Worm (Caenorhabditis elegans) whole organism, L1 larva: Measurements from ENCODE around the gene C33F10.4.

ENCODE experiments used
- C04F5.9 ChIP-seq: sonication (generic microtip); optimal IDR thresholded peaks from 2 replicates; lab custom pipeline; 2016; ENCODE audit warnings: missing genetic modification characterization, missing compliant biosample characterization
- C16A3.4 ChIP-seq: fragments of 150-350 bp; optimal IDR thresholded peaks from 2 replicates; lab custom pipeline; 2014; ENCODE audit warnings: missing biosample characterization, missing genetic modification characterization
- C34B4.2 ChIP-seq: sonication (generic microtip); optimal IDR thresholded peaks from 2 replicates; lab custom pipeline; 2017; ENCODE audit warnings: mild to moderate bottlenecking, missing genetic modification characterization, missing compliant biosample characterization
- Y116A8C.19 ChIP-seq: sonication (generic microtip); optimal IDR thresholded peaks from 2 replicates; lab custom pipeline; 2016; ENCODE audit warnings: missing compliant biosample characterization, missing genetic modification characterization, borderline replicate concordance
- aha-1 ChIP-seq: fragments of 150-350 bp; optimal IDR thresholded peaks from 2 replicates; lab custom pipeline; 2014; ENCODE audit warnings: missing biosample characterization, missing genetic modification characterization
- alr-1 ChIP-seq: fragments of 200-800 bp; sonication (Bioruptor generic); optimal IDR thresholded peaks from 2 replicates; lab custom pipeline; 2018; ENCODE audit warnings: borderline replicate concordance, mild to moderate bottlenecking, missing genetic modification characterization, missing compliant biosample characterization
- aly-2 ChIP-seq: fragments of 150-350 bp; optimal IDR thresholded peaks from 2 replicates; lab custom pipeline; 2014; ENCODE audit warnings: missing biosample characterization, missing genetic modification characterization
- ama-1 ChIP-seq: fragments of 150-350 bp; optimal IDR thresholded peaks from 2 replicates; lab custom pipeline; 2014
- blmp-1 ChIP-seq: fragments of 150-350 bp; optimal IDR thresholded peaks from 2 replicates; lab custom pipeline; 2014; ENCODE audit warnings: missing biosample characterization, missing genetic modification characterization
- ceh-63 ChIP-seq: fragments of 200-800 bp; sonication (Bioruptor generic); optimal IDR thresholded peaks from 2 replicates; lab custom pipeline; 2018; ENCODE audit warnings: mild to moderate bottlenecking, missing genetic modification characterization, missing compliant biosample characterization
- ceh-88 ChIP-seq: fragments of 200-800 bp; sonication (Bioruptor generic); IDR thresholded peaks from 2 replicates; pipeline ENCODE4 v1.3.6; 2022; ENCODE audit warnings: missing genetic modification characterization, missing compliant biosample characterization
- ceh-90 ChIP-seq: sonication (generic microtip); optimal IDR thresholded peaks from 2 replicates; lab custom pipeline; 2016; ENCODE audit warnings: missing genetic modification characterization, missing compliant biosample characterization
- dsc-1 ChIP-seq: sonication (generic microtip); optimal IDR thresholded peaks from 2 replicates; lab custom pipeline; 2016; ENCODE audit warnings: mild to moderate bottlenecking, missing genetic modification characterization, missing compliant biosample characterization
- efl-1 ChIP-seq, 4 experiments: fragments of 150-350 bp; optimal IDR thresholded peaks in 3 of 4; peaks in 1 of 4; 1 replicate in 1 of 4; 2 replicates in 3 of 4; lab custom pipeline; 2014; ENCODE audit warnings: missing biosample characterization in 2 of 4, missing genetic modification characterization in 2 of 4, missing genetic modification reagents in 2 of 4
- egl-13 ChIP-seq: sonication (generic microtip); optimal IDR thresholded peaks from 2 replicates; lab custom pipeline; 2016; ENCODE audit warnings: missing genotype, missing genetic modification reagents, missing genetic modification characterization, missing compliant biosample characterization
- elt-2 ChIP-seq: sonication (generic microtip); optimal IDR thresholded peaks from 2 replicates; lab custom pipeline; 2016; ENCODE audit warnings: missing genetic modification characterization, mild to moderate bottlenecking, inconsistent platforms, missing compliant biosample characterization, missing genetic modification reagents
- elt-3 ChIP-seq, 6 experiments: fragments of 150-350 bp in 1 of 6; sonication (generic microtip); optimal IDR thresholded peaks; 2 replicates each; lab custom pipeline; 2017 to 2018; ENCODE audit warnings: missing biosample characterization in 6 of 6, missing genetic modification characterization in 6 of 6, inconsistent platforms in 1 of 6
- hlh-17 ChIP-seq: fragments of 200-800 bp; sonication (Bioruptor generic); optimal IDR thresholded peaks from 2 replicates; lab custom pipeline; 2018; ENCODE audit warnings: missing genetic modification characterization, mild to moderate bottlenecking, missing compliant biosample characterization, moderate library complexity, borderline replicate concordance
- hlh-4 ChIP-seq: sonication (generic microtip); optimal IDR thresholded peaks from 2 replicates; lab custom pipeline; 2016; ENCODE audit warnings: mild to moderate bottlenecking, missing genetic modification characterization, missing compliant biosample characterization
- isw-1 ChIP-seq: fragments of 200-800 bp; sonication (Bioruptor generic); IDR thresholded peaks from 2 replicates; pipeline ENCODE4 v1.3.6; 2022; ENCODE audit warnings: missing genetic modification characterization, missing compliant biosample characterization
- jun-1 ChIP-seq: fragments of 150-350 bp; optimal IDR thresholded peaks from 2 replicates; lab custom pipeline; 2014; ENCODE audit warnings: missing biosample characterization, missing genetic modification reagents, missing genetic modification characterization
- lin-13 ChIP-seq: fragments of 150-350 bp; optimal IDR thresholded peaks from 2 replicates; lab custom pipeline; 2014; ENCODE audit warnings: missing biosample characterization, missing genetic modification reagents, missing genetic modification characterization
- lin-15B ChIP-seq: fragments of 150-350 bp; sonication (generic microtip); optimal IDR thresholded peaks from 3 replicates; lab custom pipeline; 2014; ENCODE audit warnings: missing biosample characterization, missing genetic modification characterization
- lir-3 ChIP-seq: sonication (generic microtip); optimal IDR thresholded peaks from 2 replicates; lab custom pipeline; 2016; ENCODE audit warnings: mild to moderate bottlenecking, missing genetic modification characterization, moderate library complexity, missing compliant biosample characterization; ENCODE audit not compliant: poor library complexity
- mab-9 ChIP-seq: fragments of 200-800 bp; sonication (Bioruptor generic); IDR thresholded peaks from 2 replicates; pipeline ENCODE4 v1.3.6; 2022; ENCODE audit warnings: missing genetic modification reagents, missing genetic modification characterization, missing compliant biosample characterization
- mep-1 ChIP-seq: fragments of 150-350 bp; optimal IDR thresholded peaks from 2 replicates; lab custom pipeline; 2014; ENCODE audit warnings: missing biosample characterization, missing genetic modification characterization
- nhr-19 ChIP-seq: fragments of 200-800 bp; sonication (Bioruptor generic); conservative IDR thresholded peaks from 2 replicates; pipeline ENCODE4 v1.3.6; 2022; ENCODE audit warnings: missing genetic modification characterization, missing compliant biosample characterization
- nhr-20 ChIP-seq: sonication (generic microtip); optimal IDR thresholded peaks from 2 replicates; lab custom pipeline; 2016; ENCODE audit warnings: mild to moderate bottlenecking, missing genetic modification characterization, missing compliant biosample characterization
- nhr-76 ChIP-seq: sonication (generic microtip); optimal IDR thresholded peaks from 2 replicates; lab custom pipeline; 2017; ENCODE audit warnings: missing biosample characterization, missing genetic modification characterization
- nhr-84 ChIP-seq: sonication (generic microtip); optimal IDR thresholded peaks from 2 replicates; lab custom pipeline; 2017; ENCODE audit warnings: missing biosample characterization, missing genetic modification characterization
- nhr-85 ChIP-seq: sonication (generic microtip); peaks from one replicate; lab custom pipeline; 2016; ENCODE audit warnings: missing genetic modification characterization, inconsistent platforms, missing compliant biosample characterization
- rnt-1 ChIP-seq: sonication (generic microtip); optimal IDR thresholded peaks from 2 replicates; lab custom pipeline; 2016; ENCODE audit warnings: mild to moderate bottlenecking, missing genetic modification characterization, moderate library complexity, missing compliant biosample characterization
- skn-1 ChIP-seq: fragments of 150-350 bp; optimal IDR thresholded peaks from 2 replicates; lab custom pipeline; 2014; ENCODE audit warnings: missing biosample characterization, missing genetic modification characterization
- snpc-4 ChIP-seq: fragments of 150-350 bp; optimal IDR thresholded peaks from 2 replicates; lab custom pipeline; 2014; ENCODE audit warnings: missing biosample characterization, missing genetic modification characterization
- sup-37 ChIP-seq: fragments of 200-800 bp; sonication (Bioruptor generic); optimal IDR thresholded peaks from 2 replicates; lab custom pipeline; 2018; ENCODE audit warnings: mild to moderate bottlenecking, missing genetic modification characterization, missing compliant biosample characterization
- swsn-7 ChIP-seq: sonication (generic microtip); optimal IDR thresholded peaks from 2 replicates; lab custom pipeline; 2016; ENCODE audit warnings: missing genetic modification characterization, missing compliant biosample characterization
- unc-62 ChIP-seq: fragments of 150-350 bp; optimal IDR thresholded peaks from 2 replicates; lab custom pipeline; 2014; ENCODE audit warnings: missing biosample characterization, missing genetic modification reagents, missing genetic modification characterization
- unc-98 ChIP-seq: fragments of 200-800 bp; sonication (Bioruptor generic); IDR thresholded peaks from 2 replicates; pipeline ENCODE4 v1.3.6; 2022; ENCODE audit warnings: missing genetic modification characterization, missing compliant biosample characterization
- vab-15 ChIP-seq: sonication (generic microtip); optimal IDR thresholded peaks from 2 replicates; lab custom pipeline; 2017; ENCODE audit warnings: missing genotype, mild to moderate bottlenecking, missing genetic modification characterization, missing compliant biosample characterization
- zag-1 ChIP-seq: fragments of 150-350 bp; optimal IDR thresholded peaks from 2 replicates; lab custom pipeline; 2014; ENCODE audit warnings: missing biosample characterization, missing genetic modification characterization
- zip-4 ChIP-seq: fragments of 200-800 bp; sonication (Bioruptor generic); optimal IDR thresholded peaks from 2 replicates; lab custom pipeline; 2018; ENCODE audit warnings: mild to moderate bottlenecking, missing genetic modification characterization, moderate library complexity, missing compliant biosample characterization
- ztf-11 ChIP-seq, 2 experiments: sonication (generic microtip); optimal IDR thresholded peaks; 2 replicates each; lab custom pipeline; 2016 to 2017; ENCODE audit warnings: missing genetic modification characterization in 2 of 2, missing biosample characterization in 1 of 2, missing compliant biosample characterization in 1 of 2
- ztf-4 ChIP-seq: fragments of 150-350 bp; optimal IDR thresholded peaks from 2 replicates; lab custom pipeline; 2014; ENCODE audit warnings: missing biosample characterization, missing genetic modification characterization

Gene C33F10.4

ce11 chrII:4762574-4763285, 32.8 kb upstream of the C33F10.4 start, which contains the start of gene F26G1.2 (continued):
- TF ChIP-seq mep-1 (tag; lab: Kevin White, UChicago) (no peak), snpc-4 (tag; lab: Kevin White, UChicago) (no peak), unc-98 (GFP tag; lab: Robert Waterston, UW) (no peak), unc-62 (no peak), egl-13 (no peak), blmp-1 (tag; lab: Kevin White, UChicago) (peak; percentile 51), ceh-63 (GFP tag; lab: Kevin White, UChicago) (no peak), rnt-1 (tag; lab: Kevin White, UChicago) (no peak), skn-1 (tag; lab: Kevin White, UChicago) (no peak), nhr-76 (no peak), alr-1 (tag; lab: Kevin White, UChicago) (no peak), lir-3 (tag; lab: Kevin White, UChicago) (no peak), Y116A8C.19 (tag; lab: Kevin White, UChicago) (no peak), lin-15B (tag; lab: Kevin White, UChicago) (no peak), aha-1 (no peak), nhr-84 (no peak), ztf-4 (no peak), isw-1 (GFP tag; lab: Robert Waterston, UW) (no peak), ama-1 (lab: Kevin White, UChicago) (no peak), nhr-20 (tag; lab: Kevin White, UChicago) (peak; percentile 53), elt-2 (tag; lab: Kevin White, UChicago) (no peak), aly-2 (tag; lab: Kevin White, UChicago) (no peak), lin-13 (no peak), efl-1 (optimal IDR thresholded peaks at IDR 0.05; lab: Kevin White, UChicago) (no peak), efl-1 (GFP tag; optimal IDR thresholded peaks at IDR 0.05 in 1 of 2; lab: Kevin White, UChicago) (peak in 1 of 2 experiments; percentile 90), zag-1 (tag; lab: Kevin White, UChicago) (no peak), dsc-1 (no peak), sup-37 (GFP tag; lab: Kevin White, UChicago) (no peak), hlh-17 (GFP tag; lab: Kevin White, UChicago) (no peak), ceh-90 (tag; lab: Kevin White, UChicago) (no peak), hlh-4 (tag; lab: Kevin White, UChicago) (no peak), C04F5.9 (tag; lab: Kevin White, UChicago) (no peak), ceh-88 (GFP tag; lab: Robert Waterston, UW) (no peak)

- no peak for TF ChIP-seq lin-13
- TF ChIP-seq zip-4: no peak
- no peak for TF ChIP-seq mab-9
- no peak for TF ChIP-seq Y116A8C.19 (tag; lab: Kevin White, UChicago)
- TF ChIP-seq vab-15 (tag; lab: Kevin White, UChicago): no peak
- TF ChIP-seq jun-1: no peak
- TF ChIP-seq snpc-4 (tag; lab: Kevin White, UChicago): no peak
- TF ChIP-seq nhr-19 (GFP tag; lab: Robert Waterston, UW): no peak
- TF ChIP-seq ztf-11 (tag; optimal IDR thresholded peaks at IDR 0.05; lab: Kevin White, UChicago): no peak
- TF ChIP-seq C16A3.4 (tag; lab: Kevin White, UChicago): no peak
- no peak for TF ChIP-seq elt-3 (tag; optimal IDR thresholded peaks at IDR 0.05; lab: Kevin White, UChicago)
- TF ChIP-seq swsn-7 (tag; lab: Kevin White, UChicago): no peak
- TF ChIP-seq ztf-4: no peak
- TF ChIP-seq unc-62: no peak
- no peak for TF ChIP-seq C34B4.2 (tag; lab: Kevin White, UChicago)
- TF ChIP-seq nhr-85 (tag; lab: Kevin White, UChicago): no peak
Observed at ce11 chrII:4766284-4766683, 29.3 kb upstream of the C33F10.4 start, which contains the start of gene ttm-2. ttm-2 (minus strand) TSS chrII:4766384.
